Fruit fly (Drosophila melanogaster) whole organism, pupa: Measurements from ENCODE around the gene CG6000.
A peak's percentile ranks its signal among the peaks of the same experiment; 100 is the strongest.

Experiments used
- CG12605 ChIP-seq: fragments of 200-800 bp; sonication (Bioruptor generic); IDR thresholded peaks from 2 replicates; pipeline ENCODE4 v1.3.6; 2022; ENCODE audit warnings: missing biosample characterization, missing genetic modification characterization
- CG15710 ChIP-seq: fragments of 200-800 bp; sonication (Bioruptor generic); optimal IDR thresholded peaks from 2 replicates; lab custom pipeline; 2018; ENCODE audit warnings: missing biosample characterization, mild to moderate bottlenecking, missing genetic modification characterization, moderate library complexity
- CG17806 ChIP-seq: fragments of 200-800 bp; sonication (Bioruptor generic); optimal IDR thresholded peaks from 2 replicates; lab custom pipeline; 2018; ENCODE audit warnings: missing biosample characterization, mild to moderate bottlenecking, missing genetic modification characterization, moderate library complexity
- CG8159 ChIP-seq: fragments of 200-800 bp; sonication (Bioruptor generic); optimal IDR thresholded peaks from 3 replicates; lab custom pipeline; 2018; ENCODE audit warnings: missing biosample characterization, mild to moderate bottlenecking, missing genetic modification characterization, moderate library complexity
- gl ChIP-seq: fragments of 200-800 bp; sonication (Bioruptor generic); optimal IDR thresholded peaks from 2 replicates; lab custom pipeline; 2018; ENCODE audit warnings: missing biosample characterization, mild to moderate bottlenecking, missing genetic modification characterization
- rn ChIP-seq: fragments of 200-800 bp; sonication (Bioruptor generic); IDR thresholded peaks from 2 replicates; pipeline ENCODE4 v1.3.6; 2022; ENCODE audit warnings: missing biosample characterization, missing genetic modification characterization

DNA sequence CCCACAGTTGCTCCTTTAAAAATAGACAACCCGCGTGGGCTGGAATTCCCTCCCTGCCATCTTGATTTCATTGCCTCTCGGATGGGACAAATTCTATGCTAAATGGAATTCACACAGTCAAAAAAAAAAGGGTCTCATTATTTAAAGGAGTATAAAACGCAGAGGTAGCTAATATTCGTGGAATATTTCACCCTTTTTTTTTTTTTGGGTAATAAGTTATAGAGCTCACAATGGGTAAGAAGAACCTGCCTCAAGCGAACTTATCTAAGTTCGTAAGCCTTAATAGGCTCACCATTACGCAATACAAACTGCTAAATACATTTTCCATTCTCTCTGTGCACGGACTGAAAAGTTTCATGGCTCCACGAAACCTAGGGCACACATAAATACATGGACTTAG lies 19.5 kb downstream of the CG6000 start:
- no peak for TF ChIP-seq gl (tag; lab: Kevin White, UChicago)
- TF ChIP-seq CG15710 (tag; lab: Kevin White, UChicago): peak; percentile 26
- no peak for TF ChIP-seq rn (GFP tag; lab: Robert Waterston, UW)
- TF ChIP-seq CG17806: peak; percentile 32
- peak; percentile 56 for TF ChIP-seq CG8159 (tag; lab: Kevin White, UChicago)
- no peak for TF ChIP-seq CG12605 (GFP tag; lab: Robert Waterston, UW)
